Worm (Caenorhabditis elegans) whole organism, late embryonic: ENCODE measurements around the gene C52E2.4.

Experiments used
- ceh-31 ChIP-seq: sonication (generic microtip); optimal IDR thresholded peaks from 2 replicates; lab custom pipeline; 2016; ENCODE audit warnings: missing genetic modification characterization, missing compliant biosample characterization
- dmd-4 ChIP-seq: sonication (generic microtip); optimal IDR thresholded peaks from 2 replicates; lab custom pipeline; 2016; ENCODE audit warnings: borderline replicate concordance, missing genetic modification characterization, missing compliant biosample characterization
- sdc-2 ChIP-seq: sonication (generic microtip); optimal IDR thresholded peaks from 2 replicates; lab custom pipeline; 2016; ENCODE audit warnings: missing genotype, missing genetic modification characterization, missing compliant biosample characterization
- tbx-7 ChIP-seq: sonication (generic microtip); optimal IDR thresholded peaks from 2 replicates; lab custom pipeline; 2016; ENCODE audit warnings: missing genotype, missing genetic modification characterization, missing compliant biosample characterization

DNA sequence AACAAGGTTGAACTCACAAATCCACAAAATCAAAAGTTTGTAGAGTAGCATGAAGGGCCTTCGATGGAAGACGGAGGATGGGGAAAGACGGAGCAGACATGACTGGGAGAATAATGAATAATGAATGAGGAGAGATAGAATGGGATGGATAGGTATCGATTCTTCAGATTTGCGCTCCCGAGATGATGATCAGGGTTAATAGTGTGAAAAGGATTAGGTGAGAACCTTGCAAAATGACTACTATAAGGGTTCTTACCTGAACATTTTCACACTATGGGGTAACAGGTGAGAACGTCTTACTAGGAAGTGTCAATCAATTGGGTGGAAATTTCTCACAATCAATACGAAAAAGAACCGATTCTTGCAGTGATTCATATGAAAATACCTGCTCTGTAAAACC is 7.4 kb downstream of the C52E2.4 start, which contains the start of gene fbxb-96:
- no peak for TF ChIP-seq tbx-7 (tag; lab: Kevin White, UChicago)
- TF ChIP-seq dmd-4 (tag; lab: Kevin White, UChicago) = no peak
- TF ChIP-seq sdc-2 = no peak
- no peak for TF ChIP-seq ceh-31 (tag; lab: Kevin White, UChicago)
